Worm (Caenorhabditis elegans) whole organism, L3 larva: ENCODE data around the gene daam-1.

Experiments used
- ama-1 ChIP-seq: fragments of 150-350 bp; optimal IDR thresholded peaks from 2 replicates; lab custom pipeline; 2018
- ceh-28 ChIP-seq: fragments of 150-350 bp; optimal IDR thresholded peaks from 2 replicates; lab custom pipeline; 2014; ENCODE audit warnings: missing biosample characterization, missing genetic modification reagents, missing genetic modification characterization
- ceh-82 ChIP-seq: fragments of 150-350 bp; optimal IDR thresholded peaks from 2 replicates; lab custom pipeline; 2014; ENCODE audit warnings: missing biosample characterization, missing genetic modification characterization
- ceh-9 ChIP-seq: sonication (generic microtip); optimal IDR thresholded peaks from 2 replicates; lab custom pipeline; 2018; ENCODE audit warnings: missing biosample characterization, missing genetic modification characterization
- elt-2 ChIP-seq: sonication (generic microtip); optimal IDR thresholded peaks from 2 replicates; lab custom pipeline; 2016; ENCODE audit warnings: missing genetic modification reagents, mild to moderate bottlenecking, missing genetic modification characterization, missing compliant biosample characterization
- elt-3 ChIP-seq, 3 experiments: fragments of 150-350 bp in 1 of 3; sonication (generic microtip) in 2 of 3; optimal IDR thresholded peaks; 2 replicates in 2 of 3; 4 replicates in 1 of 3; lab custom pipeline; 2014 to 2017; ENCODE audit warnings: missing biosample characterization in 3 of 3, missing genetic modification characterization in 3 of 3
- fkh-10 ChIP-seq: sonication (generic microtip); optimal IDR thresholded peaks from 2 replicates; lab custom pipeline; 2017; ENCODE audit warnings: missing biosample characterization, missing genetic modification reagents, missing genetic modification characterization
- fkh-2 ChIP-seq: fragments of 150-350 bp; optimal IDR thresholded peaks from 2 replicates; lab custom pipeline; 2014; ENCODE audit warnings: missing biosample characterization, missing genetic modification reagents, missing genetic modification characterization
- fos-1 ChIP-seq: fragments of 150-350 bp; optimal IDR thresholded peaks from 2 replicates; lab custom pipeline; 2014; ENCODE audit warnings: missing biosample characterization, missing genetic modification characterization
- lin-39 ChIP-seq: fragments of 150-350 bp; optimal IDR thresholded peaks from 2 replicates; lab custom pipeline; 2018; ENCODE audit warnings: missing biosample characterization, missing genetic modification reagents, missing genetic modification characterization
- mdl-1 ChIP-seq: fragments of 150-350 bp; optimal IDR thresholded peaks from 2 replicates; lab custom pipeline; 2014; ENCODE audit warnings: missing biosample characterization, missing genetic modification characterization
- mml-1 ChIP-seq: fragments of 150-350 bp; sonication (generic microtip); optimal IDR thresholded peaks from 3 replicates; lab custom pipeline; 2014; ENCODE audit warnings: missing biosample characterization, missing genetic modification characterization
- nfya-1 ChIP-seq: sonication (generic microtip); optimal IDR thresholded peaks from 2 replicates; lab custom pipeline; 2017; ENCODE audit warnings: missing genetic modification characterization, mild to moderate bottlenecking, missing compliant biosample characterization, antibody characterized with exemption, moderate library complexity; ENCODE audit not compliant: insufficient read depth
- nhr-11 ChIP-seq: fragments of 150-350 bp; optimal IDR thresholded peaks from 2 replicates; lab custom pipeline; 2014; ENCODE audit warnings: missing biosample characterization, missing genetic modification characterization
- nhr-12 ChIP-seq: fragments of 150-350 bp; optimal IDR thresholded peaks from 2 replicates; lab custom pipeline; 2014; ENCODE audit warnings: missing biosample characterization, missing genetic modification characterization
- nhr-23 ChIP-seq: fragments of 150-350 bp; optimal IDR thresholded peaks from 2 replicates; lab custom pipeline; 2014; ENCODE audit warnings: missing biosample characterization, missing genetic modification reagents, missing genetic modification characterization
- nhr-25 ChIP-seq: sonication (generic microtip); optimal IDR thresholded peaks from 2 replicates; lab custom pipeline; 2017; ENCODE audit warnings: missing biosample characterization, missing genetic modification characterization
- nhr-28 ChIP-seq: fragments of 150-350 bp; optimal IDR thresholded peaks from 2 replicates; lab custom pipeline; 2014; ENCODE audit warnings: missing biosample characterization, missing genetic modification characterization
- nhr-67 ChIP-seq: fragments of 150-350 bp; optimal IDR thresholded peaks from 2 replicates; lab custom pipeline; 2014; ENCODE audit warnings: missing biosample characterization, missing genetic modification characterization
- nhr-76 ChIP-seq: fragments of 150-350 bp; sonication (generic microtip); optimal IDR thresholded peaks from 5 replicates; lab custom pipeline; 2014; ENCODE audit warnings: missing biosample characterization, missing genetic modification characterization
- nhr-77 ChIP-seq: fragments of 150-350 bp; optimal IDR thresholded peaks from 2 replicates; lab custom pipeline; 2014; ENCODE audit warnings: missing biosample characterization, missing genetic modification characterization
- pha-4 ChIP-seq: fragments of 150-350 bp; optimal IDR thresholded peaks from 2 replicates; lab custom pipeline; 2014; ENCODE audit warnings: missing biosample characterization, missing genetic modification reagents, missing genetic modification characterization
- pqm-1 ChIP-seq: fragments of 150-350 bp; optimal IDR thresholded peaks from 2 replicates; lab custom pipeline; 2017; ENCODE audit warnings: missing biosample characterization, missing genetic modification characterization, inconsistent platforms
- sea-2 ChIP-seq: fragments of 150-350 bp; sonication (generic microtip); optimal IDR thresholded peaks from 4 replicates; lab custom pipeline; 2014; ENCODE audit warnings: missing biosample characterization, missing genetic modification reagents, missing genetic modification characterization
- skn-1 ChIP-seq: fragments of 150-350 bp; optimal IDR thresholded peaks from 2 replicates; lab custom pipeline; 2014; ENCODE audit warnings: missing biosample characterization, missing genetic modification characterization
- tbx-2 ChIP-seq: sonication (generic microtip); optimal IDR thresholded peaks from 2 replicates; lab custom pipeline; 2016; ENCODE audit warnings: mild to moderate bottlenecking, missing genetic modification characterization, missing compliant biosample characterization
- unc-39 ChIP-seq: sonication (generic microtip); optimal IDR thresholded peaks from 4 replicates; lab custom pipeline; 2017; ENCODE audit warnings: missing biosample characterization, missing genetic modification characterization
- ztf-11 ChIP-seq: fragments of 150-350 bp; optimal IDR thresholded peaks from 2 replicates; lab custom pipeline; 2014; ENCODE audit warnings: missing biosample characterization, missing genetic modification characterization

daam-1 gene

ce11 chrV:27604-28003 lies 56.0 kb downstream of the daam-1 start:
- TF ChIP-seq sea-2 (GFP tag; lab: Kevin White, UChicago) (no peak), pqm-1 (tag; lab: Kevin White, UChicago) (no peak), ceh-82 (tag; lab: Kevin White, UChicago) (no peak), fos-1 (tag; lab: Kevin White, UChicago) (no peak), elt-2 (tag; lab: Kevin White, UChicago) (no peak), tbx-2 (tag; lab: Kevin White, UChicago) (no peak), ztf-11 (tag; lab: Kevin White, UChicago) (no peak), nhr-67 (no peak), mdl-1 (tag; lab: Kevin White, UChicago) (no peak), nhr-23 (no peak), nhr-76 (tag; lab: Kevin White, UChicago) (no peak), nfya-1 (tag; lab: Kevin White, UChicago) (no peak), nhr-25 (no peak), fkh-10 (no peak)

- TF ChIP-seq mml-1 (tag; lab: Kevin White, UChicago) = no peak
- TF ChIP-seq nhr-28 = no peak
- no peak for TF ChIP-seq nhr-77 (tag; lab: Kevin White, UChicago)
- TF ChIP-seq mdl-1 (tag; lab: Kevin White, UChicago) = no peak
- TF ChIP-seq ama-1 = no peak
- no peak for TF ChIP-seq skn-1 (tag; lab: Kevin White, UChicago)
- TF ChIP-seq elt-2 (tag; lab: Kevin White, UChicago) = no peak
- no peak for TF ChIP-seq nhr-12 (tag; lab: Kevin White, UChicago)
Measured at ce11 chrV:24181-24580, 59.5 kb downstream of the daam-1 start.

- TF ChIP-seq pqm-1 (tag; lab: Kevin White, UChicago) (peak; percentile 64), elt-2 (tag; lab: Kevin White, UChicago) (peak; percentile 82), skn-1 (tag; lab: Kevin White, UChicago) (no peak), pha-4 (tag; lab: Kevin White, UChicago) (peak; percentile 11)
Measured at ce11 chrV:21848-22247, 61.8 kb downstream of the daam-1 start.

ce11 chrV:20518-20917 lies 63.1 kb downstream of the daam-1 start, which contains the start of gene egl-8:
egl-8 (plus strand) TSS chrV:20818.
- TF ChIP-seq pqm-1 (tag; lab: Kevin White, UChicago) = no peak

- TF ChIP-seq lin-39 (tag; lab: Kevin White, UChicago) (no peak), nfya-1 (tag; lab: Kevin White, UChicago) (peak; percentile 58), pqm-1 (tag; lab: Kevin White, UChicago) (peak; percentile 34), nhr-11 (no peak), fos-1 (tag; lab: Kevin White, UChicago) (no peak), nhr-77 (tag; lab: Kevin White, UChicago) (no peak), ceh-28 (tag; lab: Kevin White, UChicago) (no peak), nhr-25 (no peak), ceh-9 (tag; lab: Kevin White, UChicago) (no peak), unc-39 (tag; lab: Kevin White, UChicago) (no peak), tbx-2 (tag; lab: Kevin White, UChicago) (no peak), pha-4 (tag; lab: Kevin White, UChicago) (peak; percentile 8), nhr-67 (no peak), elt-2 (tag; lab: Kevin White, UChicago) (peak; percentile 66), elt-3 (tag; optimal IDR thresholded peaks at IDR 0.05; lab: Kevin White, UChicago) (no peak), fkh-2 (no peak)
Measured at ce11 chrV:16067-16845, 67.4 kb downstream of the daam-1 start.
